Worm (Caenorhabditis elegans) whole organism, early embryonic: ENCODE results near the gene C32B5.13.

ENCODE experiments used
- B0310.2 ChIP-seq: sonication (generic microtip); optimal IDR thresholded peaks from 2 replicates; lab custom pipeline; 2016; ENCODE audit warnings: mild to moderate bottlenecking, missing genetic modification characterization, missing compliant biosample characterization
- aly-1 ChIP-seq: sonication (generic microtip); optimal IDR thresholded peaks from 2 replicates; lab custom pipeline; 2016; ENCODE audit warnings: missing genetic modification characterization, missing compliant biosample characterization
- ama-1 ChIP-seq: fragments of 150-350 bp; optimal IDR thresholded peaks from 2 replicates; lab custom pipeline; 2014
- ets-7 ChIP-seq: sonication (generic microtip); optimal IDR thresholded peaks from 2 replicates; lab custom pipeline; 2016; ENCODE audit warnings: missing genotype, missing genetic modification characterization, missing compliant biosample characterization
- flt-1 ChIP-seq: fragments of 200-800 bp; sonication (Bioruptor generic); IDR thresholded peaks from 2 replicates; pipeline ENCODE4 v1.3.6; 2022; ENCODE audit warnings: missing genetic modification characterization, missing compliant biosample characterization
- hmbx-1 ChIP-seq: sonication (generic microtip); optimal IDR thresholded peaks from 2 replicates; lab custom pipeline; 2016; ENCODE audit warnings: mild to moderate bottlenecking, missing genetic modification characterization, missing compliant biosample characterization
- sea-1 ChIP-seq: fragments of 200-800 bp; sonication (Bioruptor generic); conservative IDR thresholded peaks from 2 replicates; pipeline ENCODE4 v1.3.6; 2022; ENCODE audit warnings: missing genetic modification characterization, missing compliant biosample characterization
- tbx-37 ChIP-seq: fragments of 200-800 bp; sonication (Bioruptor generic); conservative IDR thresholded peaks from 2 replicates; pipeline ENCODE4 v1.3.6; 2022; ENCODE audit warnings: missing genetic modification reagents, missing genetic modification characterization, missing compliant biosample characterization

- no peak for TF ChIP-seq flt-1 (GFP tag; lab: Robert Waterston, UW)
- TF ChIP-seq ama-1 (lab: Kevin White, UChicago), result no peak
- TF ChIP-seq hmbx-1, result no peak
- no peak for TF ChIP-seq tbx-37
- no peak for TF ChIP-seq sea-1 (GFP tag; lab: Robert Waterston, UW)
- TF ChIP-seq aly-1 (tag; lab: Kevin White, UChicago), result no peak
- no peak for TF ChIP-seq B0310.2
- no peak for TF ChIP-seq ets-7
Measured at ce11 chrII:948091-948490, 13.8 kb downstream of the C32B5.13 start, which contains the start of gene fbxc-32.
